Worm (Caenorhabditis elegans) whole organism, L2 larva: ENCODE results near the gene F59A6.4.

Experiments used
- F13H6.1 ChIP-seq: sonication (generic microtip); optimal IDR thresholded peaks from 2 replicates; lab custom pipeline; 2016; ENCODE audit warnings: missing genetic modification characterization, missing compliant biosample characterization
- R02D3.7 ChIP-seq: fragments of 150-350 bp; optimal IDR thresholded peaks from 2 replicates; lab custom pipeline; 2014; ENCODE audit warnings: missing biosample characterization, missing genetic modification characterization
- Y55F3AM.14 ChIP-seq: fragments of 200-800 bp; sonication (Bioruptor generic); optimal IDR thresholded peaks from 2 replicates; lab custom pipeline; 2018; ENCODE audit warnings: mild to moderate bottlenecking, missing genetic modification characterization, missing compliant biosample characterization
- aly-2 ChIP-seq: fragments of 150-350 bp; optimal IDR thresholded peaks from 2 replicates; lab custom pipeline; 2014; ENCODE audit warnings: missing biosample characterization, missing genetic modification characterization
- ama-1 ChIP-seq: fragments of 150-350 bp; optimal IDR thresholded peaks from 2 replicates; lab custom pipeline; 2018; ENCODE audit warnings: inconsistent platforms
- ceh-16 ChIP-seq: fragments of 150-350 bp; optimal IDR thresholded peaks from 2 replicates; lab custom pipeline; 2014; ENCODE audit warnings: missing biosample characterization, missing genetic modification characterization
- ceh-82 ChIP-seq: fragments of 150-350 bp; optimal IDR thresholded peaks from 2 replicates; lab custom pipeline; 2014; ENCODE audit warnings: missing biosample characterization, missing genetic modification characterization
- crh-2 ChIP-seq: sonication (generic microtip); optimal IDR thresholded peaks from 2 replicates; lab custom pipeline; 2017; ENCODE audit warnings: missing biosample characterization, missing genetic modification characterization
- egl-27 ChIP-seq: sonication (generic microtip); optimal IDR thresholded peaks from 3 replicates; lab custom pipeline; 2017; ENCODE audit warnings: missing biosample characterization, missing genetic modification reagents, missing genetic modification characterization
- elt-1 ChIP-seq: fragments of 150-350 bp; optimal IDR thresholded peaks from 2 replicates; lab custom pipeline; 2014; ENCODE audit warnings: missing biosample characterization, missing genetic modification characterization
- elt-3 ChIP-seq: sonication (generic microtip); optimal IDR thresholded peaks from 2 replicates; lab custom pipeline; 2017; ENCODE audit warnings: missing biosample characterization, missing genetic modification characterization
- gmeb-1 ChIP-seq: fragments of 150-350 bp; optimal IDR thresholded peaks from 2 replicates; lab custom pipeline; 2014; ENCODE audit warnings: missing biosample characterization, missing genetic modification characterization
- lin-13 ChIP-seq: fragments of 150-350 bp; optimal IDR thresholded peaks from 2 replicates; lab custom pipeline; 2014; ENCODE audit warnings: missing biosample characterization, missing genetic modification reagents, missing genetic modification characterization
- lin-39 ChIP-seq: fragments of 150-350 bp; optimal IDR thresholded peaks from 2 replicates; lab custom pipeline; 2014; ENCODE audit warnings: missing biosample characterization, missing genetic modification reagents, missing genetic modification characterization
- lsy-2 ChIP-seq, 2 experiments: fragments of 150-350 bp in 1 of 2; sonication (generic microtip) in 1 of 2; optimal IDR thresholded peaks; 2 replicates each; lab custom pipeline; 2014 to 2017; ENCODE audit warnings: missing biosample characterization in 2 of 2, missing genetic modification characterization in 2 of 2
- mab-5 ChIP-seq: fragments of 150-350 bp; optimal IDR thresholded peaks from 2 replicates; lab custom pipeline; 2014; ENCODE audit warnings: missing biosample characterization, missing genetic modification characterization
- mbf-1 ChIP-seq: sonication (generic microtip); optimal IDR thresholded peaks from 2 replicates; lab custom pipeline; 2017; ENCODE audit warnings: missing biosample characterization, missing genetic modification characterization
- mdl-1 ChIP-seq, 2 experiments: fragments of 150-350 bp in 1 of 2; sonication (generic microtip) in 1 of 2; optimal IDR thresholded peaks; 2 replicates each; lab custom pipeline; 2017; ENCODE audit warnings: missing biosample characterization in 2 of 2, missing genetic modification characterization in 2 of 2
- nhr-10 ChIP-seq: sonication (generic microtip); optimal IDR thresholded peaks from 2 replicates; lab custom pipeline; 2017; ENCODE audit warnings: missing biosample characterization, missing genetic modification characterization
- nhr-11 ChIP-seq: fragments of 150-350 bp; optimal IDR thresholded peaks from 2 replicates; lab custom pipeline; 2014; ENCODE audit warnings: missing biosample characterization, missing genetic modification characterization
- nhr-129 ChIP-seq: fragments of 150-350 bp; optimal IDR thresholded peaks from 2 replicates; lab custom pipeline; 2014; ENCODE audit warnings: missing biosample characterization, missing genetic modification characterization
- nhr-21 ChIP-seq: fragments of 150-350 bp; optimal IDR thresholded peaks from 2 replicates; lab custom pipeline; 2014; ENCODE audit warnings: missing biosample characterization, missing genetic modification characterization
- nhr-25 ChIP-seq: fragments of 150-350 bp; sonication (generic microtip); optimal IDR thresholded peaks from 3 replicates; lab custom pipeline; 2014; ENCODE audit warnings: missing biosample characterization, missing genetic modification characterization
- skn-1 ChIP-seq: sonication (generic microtip); optimal IDR thresholded peaks from 2 replicates; lab custom pipeline; 2017; ENCODE audit warnings: missing biosample characterization, missing genetic modification characterization
- sma-3 ChIP-seq: sonication (generic microtip); optimal IDR thresholded peaks from 2 replicates; lab custom pipeline; 2016; ENCODE audit warnings: missing genetic modification reagents, missing genetic modification characterization, missing compliant biosample characterization
- sma-9 ChIP-seq, 2 experiments: fragments of 150-350 bp in 1 of 2; sonication (generic microtip) in 1 of 2; optimal IDR thresholded peaks; 2 replicates each; lab custom pipeline; 2014 to 2016; ENCODE audit warnings: missing genetic modification characterization in 2 of 2, mild to moderate bottlenecking in 1 of 2, missing biosample characterization in 1 of 2, missing compliant biosample characterization in 1 of 2, missing genetic modification reagents in 1 of 2, moderate library complexity in 1 of 2
- unc-39 ChIP-seq: fragments of 150-350 bp; optimal IDR thresholded peaks from 2 replicates; lab custom pipeline; 2014; ENCODE audit warnings: missing biosample characterization, missing genetic modification characterization
- zag-1 ChIP-seq: fragments of 150-350 bp; optimal IDR thresholded peaks from 2 replicates; lab custom pipeline; 2014; ENCODE audit warnings: missing biosample characterization, missing genetic modification characterization
- ztf-1 ChIP-seq: fragments of 200-800 bp; sonication (Bioruptor generic); conservative IDR thresholded peaks from 2 replicates; pipeline ENCODE4 v1.3.6; 2022; ENCODE audit warnings: missing genetic modification characterization, missing compliant biosample characterization
- ztf-4 ChIP-seq: fragments of 150-350 bp; optimal IDR thresholded peaks from 2 replicates; lab custom pipeline; 2014; ENCODE audit warnings: missing biosample characterization, missing genetic modification characterization

The F59A6.4 gene

ce11 chrII:4975311-4975710 is 29.6 kb upstream of the F59A6.4 start:
- TF ChIP-seq elt-1 (tag; lab: Kevin White, UChicago), result no peak
- no peak for TF ChIP-seq nhr-11 (tag; lab: Kevin White, UChicago)
- no peak for TF ChIP-seq nhr-10 (tag; lab: Kevin White, UChicago)
- TF ChIP-seq crh-2 (tag; lab: Kevin White, UChicago), result no peak
- TF ChIP-seq R02D3.7 (tag; lab: Kevin White, UChicago), result no peak
- no peak for TF ChIP-seq ceh-16 (tag; lab: Kevin White, UChicago)
- TF ChIP-seq F13H6.1 (tag; lab: Kevin White, UChicago), result no peak
- no peak for TF ChIP-seq zag-1 (tag; lab: Kevin White, UChicago)
- no peak for TF ChIP-seq ztf-4 (tag; lab: Kevin White, UChicago)

DNA sequence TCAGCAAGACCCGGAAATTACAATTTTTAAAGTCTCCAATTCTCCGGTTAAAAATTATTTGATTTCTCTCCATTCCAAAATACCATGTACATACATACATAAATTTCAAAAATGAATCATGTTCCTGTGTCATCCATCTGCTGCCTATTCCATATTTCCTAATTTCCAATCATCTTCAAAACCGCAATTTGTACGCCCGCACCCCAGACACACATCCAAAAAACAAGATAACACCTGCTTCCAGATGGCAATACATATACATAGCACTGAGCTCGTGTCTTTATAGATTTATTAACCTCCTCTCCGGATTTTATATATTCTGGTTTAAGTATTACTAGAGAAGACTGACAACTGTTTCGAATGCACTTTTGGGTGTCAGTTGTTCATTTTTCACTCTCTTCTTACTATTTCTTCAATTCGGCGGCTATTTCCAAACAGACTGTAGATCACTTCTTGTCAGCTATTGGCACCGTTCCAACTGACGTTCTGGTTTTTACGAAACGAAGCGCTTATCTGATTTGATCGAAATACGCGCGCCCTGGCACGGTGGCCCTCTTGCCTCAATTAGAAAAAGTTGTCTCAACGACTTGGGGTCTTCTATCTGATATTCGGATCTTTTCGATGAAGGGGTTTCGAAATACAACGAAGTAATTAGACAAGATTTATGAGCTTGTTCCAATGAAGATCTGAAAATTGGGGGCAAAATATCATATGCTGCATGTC is 23.0 kb upstream of the F59A6.4 start:
- peak; percentile 16 for TF ChIP-seq elt-1 (tag; lab: Kevin White, UChicago)
- TF ChIP-seq Y55F3AM.14 (GFP tag; lab: Kevin White, UChicago), result no peak
- TF ChIP-seq ceh-16 (tag; lab: Kevin White, UChicago), result peak; percentile 90
- TF ChIP-seq ztf-4 (tag; lab: Kevin White, UChicago), result no peak
- no peak for TF ChIP-seq nhr-21
- no peak for TF ChIP-seq lin-13 (GFP tag; lab: Kevin White, UChicago)
- TF ChIP-seq mdl-1 (tag; optimal IDR thresholded peaks at IDR 0.05; lab: Kevin White, UChicago), result no peak

ce11 chrII:4984151-4984550 is 20.7 kb upstream of the F59A6.4 start:
- TF ChIP-seq mab-5 (tag; lab: Kevin White, UChicago), result no peak
- TF ChIP-seq nhr-25 (tag; lab: Kevin White, UChicago), result no peak
- TF ChIP-seq sma-3 (GFP tag; lab: Kevin White, UChicago), result no peak
- no peak for TF ChIP-seq unc-39 (tag; lab: Kevin White, UChicago)
- TF ChIP-seq skn-1 (tag; lab: Kevin White, UChicago), result no peak
- no peak for TF ChIP-seq lin-13 (GFP tag; lab: Kevin White, UChicago)

- TF ChIP-seq nhr-25 (tag; lab: Kevin White, UChicago), result peak; percentile 32
- peak; percentile 49 for TF ChIP-seq sma-9 (GFP tag; optimal IDR thresholded peaks at IDR 0.05; lab: Kevin White, UChicago)
- no peak for TF ChIP-seq sma-9 (tag; optimal IDR thresholded peaks at IDR 0.05; lab: Kevin White, UChicago)
- no peak for TF ChIP-seq lin-39
- TF ChIP-seq ztf-1 (GFP tag; lab: Robert Waterston, UW), result no peak
- TF ChIP-seq crh-2 (tag; lab: Kevin White, UChicago), result no peak
- TF ChIP-seq lin-13 (GFP tag; lab: Kevin White, UChicago), result no peak
- TF ChIP-seq elt-3 (tag; lab: Kevin White, UChicago), result no peak
- TF ChIP-seq ceh-82 (tag; lab: Kevin White, UChicago), result no peak
- TF ChIP-seq mbf-1, result no peak
- no peak for TF ChIP-seq R02D3.7 (tag; lab: Kevin White, UChicago)
- TF ChIP-seq ceh-16 (tag; lab: Kevin White, UChicago), result peak; percentile 58
- no peak for TF ChIP-seq ztf-4 (tag; lab: Kevin White, UChicago)
- TF ChIP-seq egl-27 (tag; lab: Kevin White, UChicago), result no peak
- peak; percentile 40 for TF ChIP-seq nhr-129 (tag; lab: Kevin White, UChicago)
Measured at ce11 chrII:4985961-4986503, 18.8 kb upstream of the F59A6.4 start.

ce11 chrII:4986664-4987063 is 18.2 kb upstream of the F59A6.4 start:
- TF ChIP-seq nhr-129 (tag; lab: Kevin White, UChicago) (no peak), ama-1 (lab: Kevin White, UChicago) (no peak), crh-2 (tag; lab: Kevin White, UChicago) (no peak)

ce11 chrII:4987257-4987656 is 17.6 kb upstream of the F59A6.4 start:
- TF ChIP-seq sma-9 (GFP tag; optimal IDR thresholded peaks at IDR 0.05; lab: Kevin White, UChicago), result no peak
- no peak for TF ChIP-seq sma-9 (tag; optimal IDR thresholded peaks at IDR 0.05; lab: Kevin White, UChicago)
- TF ChIP-seq F13H6.1 (tag; lab: Kevin White, UChicago), result no peak
- no peak for TF ChIP-seq aly-2 (tag; lab: Kevin White, UChicago)
- TF ChIP-seq nhr-25 (tag; lab: Kevin White, UChicago), result no peak
- no peak for TF ChIP-seq lsy-2 (tag; optimal IDR thresholded peaks at IDR 0.05; lab: Kevin White, UChicago)
- TF ChIP-seq gmeb-1 (tag; lab: Kevin White, UChicago), result no peak
- TF ChIP-seq, all 48 proteins: peak for 0
